Worm (Caenorhabditis elegans) whole organism, L4/young adult: ENCODE results near the gene ZK816.1.

Source experiments
- W03F9.2 ChIP-seq: fragments of 150-350 bp; optimal IDR thresholded peaks from 2 replicates; lab custom pipeline; 2014; ENCODE audit warnings: missing biosample characterization, missing genetic modification characterization
- dao-5 ChIP-seq: sonication (generic microtip); optimal IDR thresholded peaks from 2 replicates; lab custom pipeline; 2016; ENCODE audit warnings: missing genotype, missing genetic modification characterization, moderate library complexity, missing compliant biosample characterization
- him-1 ChIP-seq: sonication (generic microtip); optimal IDR thresholded peaks from 2 replicates; lab custom pipeline; 2016; ENCODE audit warnings: missing genotype, missing genetic modification reagents, missing genetic modification characterization, missing compliant biosample characterization

Gene ZK816.1

DNA sequence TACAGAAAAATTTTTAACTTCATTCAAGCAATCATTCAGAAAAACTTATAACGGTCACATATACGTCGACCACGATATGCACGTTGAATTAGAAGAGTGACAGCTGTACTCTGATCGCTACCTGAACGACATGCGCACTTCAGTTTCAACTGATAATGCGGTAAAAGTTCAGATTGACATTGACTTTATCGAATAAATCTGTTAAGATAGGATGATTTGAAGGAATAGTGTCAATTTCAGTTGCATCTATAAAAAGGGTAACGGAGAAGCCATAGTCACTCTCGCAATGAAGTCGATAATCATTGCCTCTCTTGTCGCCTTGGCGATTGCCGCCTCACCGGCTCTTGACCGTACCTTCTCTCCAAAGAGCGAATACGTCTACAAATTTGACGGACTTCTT, 51.7 kb downstream of the ZK816.1 start, which contains the start of gene vit-5:
vit-5 (plus strand) TSS at position 277 of the 400 bp plus-strand sequence.
- TF ChIP-seq him-1 (tag; lab: Kevin White, UChicago) (no peak), W03F9.2 (tag; lab: Kevin White, UChicago) (no peak), dao-5 (tag; lab: Kevin White, UChicago) (no peak)

DNA sequence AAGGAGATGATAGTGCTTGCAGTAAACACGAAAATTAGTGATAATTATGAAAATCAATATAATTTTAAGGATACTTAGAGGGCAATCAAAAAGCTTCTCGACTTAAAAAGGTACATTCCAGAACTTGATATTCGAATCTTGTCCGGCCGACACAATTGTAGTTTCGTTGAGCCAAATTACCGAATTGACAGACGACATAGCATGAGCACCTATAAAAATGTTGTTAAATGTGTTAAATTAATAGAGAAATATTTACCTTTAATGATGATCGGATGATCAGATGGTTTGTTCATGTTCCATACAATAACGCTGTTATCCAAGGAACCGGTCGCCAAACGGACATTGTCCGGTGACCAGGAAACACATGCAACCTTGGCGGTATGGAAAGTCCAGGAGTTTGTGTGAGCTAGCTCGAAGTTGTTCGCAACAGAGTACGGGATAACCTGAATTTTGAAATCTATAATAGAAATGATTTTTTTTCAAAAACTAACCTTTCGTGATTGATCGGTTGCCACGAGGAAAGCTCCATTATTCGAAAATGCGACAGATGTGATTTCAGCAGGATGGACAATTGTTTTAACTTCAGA, 57.3 kb downstream of the ZK816.1 start:
- TF ChIP-seq him-1 (tag; lab: Kevin White, UChicago) (no peak), dao-5 (tag; lab: Kevin White, UChicago) (no peak), W03F9.2 (tag; lab: Kevin White, UChicago) (no peak)
